Worm (Caenorhabditis elegans) whole organism, midembryonic: ENCODE measurements around the gene mrpl-41.

Source experiments
- T22C8.4 ChIP-seq: fragments of 200-800 bp; sonication (Bioruptor generic); IDR thresholded peaks from 2 replicates; pipeline ENCODE4 v1.3.6; 2022; ENCODE audit warnings: missing genetic modification characterization, missing compliant biosample characterization
- flt-1 ChIP-seq: fragments of 200-800 bp; sonication (Bioruptor generic); IDR thresholded peaks from 2 replicates; pipeline ENCODE4 v1.3.6; 2022; ENCODE audit warnings: missing genetic modification characterization, missing compliant biosample characterization
- klf-2 ChIP-seq: fragments of 200-800 bp; sonication (Bioruptor generic); conservative IDR thresholded peaks from 2 replicates; pipeline ENCODE4 v1.3.6; 2022; ENCODE audit warnings: missing genetic modification reagents, missing genetic modification characterization, missing compliant biosample characterization
- ref-1 ChIP-seq: fragments of 200-800 bp; sonication (Bioruptor generic); conservative IDR thresholded peaks from 2 replicates; pipeline ENCODE4 v1.3.6; 2022; ENCODE audit warnings: missing genetic modification reagents, missing genetic modification characterization, missing compliant biosample characterization
- tab-1 ChIP-seq: fragments of 200-800 bp; sonication (Bioruptor generic); IDR thresholded peaks from 2 replicates; pipeline ENCODE4 v1.3.6; 2022; ENCODE audit warnings: missing genetic modification characterization, missing compliant biosample characterization
- ztf-23 ChIP-seq: fragments of 200-800 bp; sonication (Bioruptor generic); IDR thresholded peaks from 2 replicates; pipeline ENCODE4 v1.3.6; 2022; ENCODE audit warnings: missing genetic modification reagents, missing genetic modification characterization, missing compliant biosample characterization

DNA sequence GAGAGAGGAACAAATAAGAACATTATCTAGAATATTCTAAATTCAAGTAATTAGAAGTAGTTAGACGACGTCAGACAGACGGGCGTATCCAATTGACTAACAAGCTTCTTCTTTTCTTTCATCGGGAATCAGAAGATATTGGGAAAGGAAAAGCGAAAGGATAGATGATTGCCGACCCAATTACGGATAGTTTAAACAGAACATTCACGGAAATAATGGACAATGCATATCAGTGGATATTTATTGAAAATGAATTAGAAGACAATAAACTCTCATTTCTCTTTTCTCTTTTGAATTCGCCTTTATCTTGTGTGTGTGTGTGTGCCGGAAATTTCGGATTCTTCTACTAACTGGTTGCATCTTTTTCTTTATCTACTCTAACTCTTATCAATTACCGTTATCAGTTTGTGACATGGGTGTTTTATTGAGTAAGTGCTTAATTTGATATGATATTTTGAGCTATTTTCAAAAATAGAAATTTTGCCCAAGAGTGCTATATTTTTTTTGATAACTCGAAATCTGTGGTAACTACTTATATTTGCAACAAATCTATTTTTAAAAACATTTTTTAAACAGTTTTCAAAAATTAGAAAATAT, 45.2 kb downstream of the mrpl-41 start:
- TF ChIP-seq T22C8.4 (GFP tag; lab: Robert Waterston, UW): no peak
- TF ChIP-seq ztf-23: no peak
- no peak for TF ChIP-seq klf-2 (GFP tag; lab: Robert Waterston, UW)
- no peak for TF ChIP-seq ref-1 (GFP tag; lab: Robert Waterston, UW)
- TF ChIP-seq flt-1 (GFP tag; lab: Robert Waterston, UW): no peak
- TF ChIP-seq tab-1: no peak
